Fruit fly (Drosophila melanogaster) whole organism, embryonic: ENCODE data around the gene Ice2.

ENCODE experiments used
- Abd-B ChIP-seq: fragments of 200-800 bp; sonication (Bioruptor generic); optimal IDR thresholded peaks from 2 replicates; lab custom pipeline; 2018; ENCODE audit warnings: missing biosample characterization, mild to moderate bottlenecking, missing genetic modification characterization, moderate library complexity
- Atf3 ChIP-seq: fragments of 200-800 bp; sonication (Bioruptor generic); optimal IDR thresholded peaks from 3 replicates; lab custom pipeline; 2016; ENCODE audit warnings: missing biosample characterization, missing genetic modification characterization
- Awh ChIP-seq: fragments of 200-800 bp; sonication (Bioruptor generic); IDR thresholded peaks from 2 replicates; pipeline ENCODE4, ENCODE4 v1.3.6; 2022; ENCODE audit warnings: missing biosample characterization, missing genetic modification characterization
- BEAF-32 ChIP-seq: fragments of 200-800 bp; sonication (Bioruptor generic); optimal IDR thresholded peaks from 3 replicates; lab custom pipeline; 2017; ENCODE audit warnings: missing biosample characterization, missing genetic modification characterization, mild to moderate bottlenecking, moderate library complexity, missing genetic modification reagents
- Bdp1 ChIP-seq: fragments of 200-800 bp; sonication (Bioruptor generic); optimal IDR thresholded peaks from 3 replicates; lab custom pipeline; 2016; ENCODE audit warnings: missing biosample characterization, missing genetic modification characterization
- CG10654 ChIP-seq: fragments of 200-800 bp; sonication (Bioruptor generic); optimal IDR thresholded peaks from 2 replicates; lab custom pipeline; 2016; ENCODE audit warnings: missing biosample characterization, missing genetic modification characterization
- CG12219 ChIP-seq: fragments of 200-800 bp; sonication (Bioruptor generic); optimal IDR thresholded peaks from 3 replicates; lab custom pipeline; 2018; ENCODE audit warnings: missing biosample characterization, mild to moderate bottlenecking, missing genetic modification characterization
- CG12236 ChIP-seq: fragments of 200-800 bp; sonication (Bioruptor generic); optimal IDR thresholded peaks from 2 replicates; lab custom pipeline; 2016; ENCODE audit warnings: missing biosample characterization, missing genetic modification characterization
- CG13424 ChIP-seq: fragments of 200-800 bp; sonication (Bioruptor generic); optimal IDR thresholded peaks from 2 replicates; lab custom pipeline; 2019; ENCODE audit warnings: missing biosample characterization, mild to moderate bottlenecking, missing genetic modification characterization, moderate library complexity
- CG13894 ChIP-seq: fragments of 200-800 bp; sonication (Bioruptor generic); optimal IDR thresholded peaks from 3 replicates; lab custom pipeline; 2018; ENCODE audit warnings: missing biosample characterization, mild to moderate bottlenecking, missing genetic modification characterization, moderate library complexity
- CG15601 ChIP-seq: fragments of 200-800 bp; sonication (Bioruptor generic); optimal IDR thresholded peaks from 3 replicates; lab custom pipeline; 2019; ENCODE audit warnings: missing biosample characterization, mild to moderate bottlenecking, missing genetic modification characterization, moderate library complexity
- CG16815 ChIP-seq: fragments of 200-800 bp; sonication (Bioruptor generic); optimal IDR thresholded peaks from 3 replicates; lab custom pipeline; 2017; ENCODE audit warnings: missing biosample characterization, mild to moderate bottlenecking, missing genetic modification characterization
- CG18476 ChIP-seq: fragments of 200-800 bp; sonication (Bioruptor generic); optimal IDR thresholded peaks from 2 replicates; lab custom pipeline; 2016; ENCODE audit warnings: missing biosample characterization, mild to moderate bottlenecking, missing genetic modification characterization
- CG18599 ChIP-seq: fragments of 200-800 bp; sonication (Bioruptor generic); optimal IDR thresholded peaks from 3 replicates; lab custom pipeline; 2017; ENCODE audit warnings: missing biosample characterization, missing genetic modification characterization, mild to moderate bottlenecking, moderate library complexity, missing genetic modification reagents
- CG2129 ChIP-seq: fragments of 200-800 bp; sonication (Bioruptor generic); IDR thresholded peaks from 2 replicates; pipeline ENCODE4 v1.3.6; 2022; ENCODE audit warnings: missing biosample characterization, missing genetic modification characterization; ENCODE audit not compliant: partially characterized antibody
- CG31388 ChIP-seq: fragments of 200-800 bp; sonication (Bioruptor generic); optimal IDR thresholded peaks from 2 replicates; lab custom pipeline; 2016; ENCODE audit warnings: missing biosample characterization, missing genetic modification characterization
- CG32532 ChIP-seq: fragments of 200-800 bp; sonication (Bioruptor generic); IDR thresholded peaks from 2 replicates; pipeline ENCODE4 v1.3.6; 2022; ENCODE audit warnings: missing biosample characterization, missing genetic modification characterization
- CG34224 ChIP-seq: fragments of 200-800 bp; sonication (Bioruptor generic); IDR thresholded peaks from 3 replicates; pipeline ENCODE4 v1.3.6; 2022; ENCODE audit warnings: missing biosample characterization, missing genetic modification characterization; ENCODE audit not compliant: partially characterized antibody
- CG3847 ChIP-seq: fragments of 200-800 bp; sonication (Bioruptor generic); IDR thresholded peaks from 2 replicates; pipeline ENCODE4 v1.3.6; 2022; ENCODE audit warnings: missing biosample characterization, missing genetic modification characterization
- CG7372 ChIP-seq: fragments of 200-800 bp; sonication (Bioruptor generic); IDR thresholded peaks from 2 replicates; pipeline ENCODE4 v1.3.6; 2022; ENCODE audit warnings: missing biosample characterization, missing genetic modification characterization
- CG7839 ChIP-seq: fragments of 200-800 bp; sonication (Bioruptor generic); optimal IDR thresholded peaks from 3 replicates; lab custom pipeline; 2018; ENCODE audit warnings: missing biosample characterization, mild to moderate bottlenecking, missing genetic modification characterization, moderate library complexity
- CG8765 ChIP-seq: fragments of 200-800 bp; sonication (Bioruptor generic); IDR thresholded peaks from 2 replicates; pipeline ENCODE4 v1.3.6; 2022; ENCODE audit warnings: missing biosample characterization, missing genetic modification characterization
- CG8944 ChIP-seq: fragments of 200-800 bp; sonication (Bioruptor generic); optimal IDR thresholded peaks from 3 replicates; lab custom pipeline; 2016; ENCODE audit warnings: missing biosample characterization, missing genetic modification characterization
- CG9215 ChIP-seq: fragments of 200-800 bp; sonication (Bioruptor generic); IDR thresholded peaks from 2 replicates; pipeline ENCODE4 v1.3.6; 2022; ENCODE audit warnings: missing biosample characterization, missing genetic modification characterization
- Dll ChIP-seq: fragments of 200-800 bp; sonication (Bioruptor generic); IDR thresholded peaks from 4 replicates; pipeline ENCODE4 v1.3.6; 2022; ENCODE audit warnings: missing biosample characterization, missing genetic modification characterization; ENCODE audit not compliant: partially characterized antibody
- Drgx ChIP-seq: fragments of 200-800 bp; sonication (Bioruptor generic); IDR thresholded peaks from 2 replicates; pipeline ENCODE4 v1.3.6; 2022; ENCODE audit warnings: missing biosample characterization, missing genetic modification characterization
- E2f1 ChIP-seq: fragments of 200-800 bp; sonication (Bioruptor generic); IDR thresholded peaks from 2 replicates; pipeline ENCODE4 v1.3.6; 2022; ENCODE audit warnings: missing biosample characterization, missing genetic modification characterization
- Fer1 ChIP-seq: fragments of 200-800 bp; sonication (Bioruptor generic); optimal IDR thresholded peaks from 2 replicates; lab custom pipeline; 2017; ENCODE audit warnings: missing biosample characterization, mild to moderate bottlenecking, missing genetic modification characterization
- Gsc ChIP-seq: fragments of 200-800 bp; sonication (Bioruptor generic); IDR thresholded peaks from 2 replicates; pipeline ENCODE4 v1.3.6; 2022; ENCODE audit warnings: missing biosample characterization, missing genetic modification characterization
- HLH54F ChIP-seq: fragments of 200-800 bp; sonication (Bioruptor generic); optimal IDR thresholded peaks from 3 replicates; lab custom pipeline; 2016; ENCODE audit warnings: missing biosample characterization, missing genetic modification characterization
- HmgD ChIP-seq: fragments of 200-800 bp; sonication (Bioruptor generic); optimal IDR thresholded peaks from 3 replicates; lab custom pipeline; 2016; ENCODE audit warnings: missing biosample characterization, missing genetic modification characterization
- Mes4 ChIP-seq: fragments of 200-800 bp; sonication (Bioruptor generic); optimal IDR thresholded peaks from 2 replicates; lab custom pipeline; 2016; ENCODE audit warnings: missing biosample characterization, missing genetic modification characterization
- NC2α ChIP-seq: fragments of 200-800 bp; sonication (Bioruptor generic); optimal IDR thresholded peaks from 2 replicates; lab custom pipeline; 2016; ENCODE audit warnings: missing biosample characterization, missing genetic modification characterization
- Scr ChIP-seq: fragments of 200-800 bp; sonication (Bioruptor generic); IDR thresholded peaks from 2 replicates; pipeline ENCODE4 v1.3.6; 2022; ENCODE audit warnings: missing biosample characterization, missing genetic modification characterization; ENCODE audit not compliant: partially characterized antibody
- Trl ChIP-seq, 3 experiments: fragments of >200 bp in 2 of 3; fragments of 200-800 bp in 1 of 3; sonication (Bioruptor generic) in 1 of 3; optimal IDR thresholded peaks; 2 replicates in 1 of 3; 3 replicates in 2 of 3; lab custom pipeline; 2016 to 2017; ENCODE audit warnings: missing biosample characterization in 1 of 3, missing genetic modification characterization in 1 of 3
- croc ChIP-seq: fragments of 200-800 bp; sonication (Bioruptor generic); conservative IDR thresholded peaks from 3 replicates; pipeline ENCODE4 v1.3.6; 2022; ENCODE audit warnings: missing biosample characterization, missing genetic modification characterization
- dan ChIP-seq: fragments of 200-800 bp; sonication (Bioruptor generic); IDR thresholded peaks from 2 replicates; pipeline ENCODE4 v1.3.6; 2022; ENCODE audit warnings: missing biosample characterization, missing genetic modification characterization
- gem ChIP-seq: fragments of 200-800 bp; sonication (Bioruptor generic); optimal IDR thresholded peaks from 2 replicates; lab custom pipeline; 2019; ENCODE audit warnings: missing biosample characterization, mild to moderate bottlenecking, missing genetic modification characterization, moderate library complexity
- jing ChIP-seq: fragments of 200-800 bp; sonication (Bioruptor generic); optimal IDR thresholded peaks from 2 replicates; lab custom pipeline; 2018; ENCODE audit warnings: missing biosample characterization, mild to moderate bottlenecking, missing genetic modification characterization
- nerfin-1 ChIP-seq: fragments of 200-800 bp; sonication (Bioruptor generic); optimal IDR thresholded peaks from 3 replicates; lab custom pipeline; 2019; ENCODE audit warnings: missing biosample characterization, mild to moderate bottlenecking, missing genetic modification characterization, moderate library complexity
- odd ChIP-seq: fragments of 200-800 bp; sonication (Bioruptor generic); optimal IDR thresholded peaks from 2 replicates; lab custom pipeline; 2017; ENCODE audit warnings: missing biosample characterization, mild to moderate bottlenecking, missing genetic modification characterization
- pan ChIP-seq, 4 experiments: fragments of >200 bp in 3 of 4; fragments of 200-800 bp in 1 of 4; sonication (Bioruptor generic) in 1 of 4; optimal IDR thresholded peaks in 3 of 4; IDR thresholded peaks in 1 of 4; 2 replicates each; pipeline versions ENCODE4 v1.3.6 to Lab custom; 2017 to 2022; ENCODE audit warnings: missing biosample characterization in 2 of 4, missing genetic modification characterization in 2 of 4, mixed read lengths in 1 of 4
- sqz ChIP-seq: fragments of 200-800 bp; sonication (Bioruptor generic); optimal IDR thresholded peaks from 3 replicates; lab custom pipeline; 2018; ENCODE audit warnings: missing biosample characterization, mild to moderate bottlenecking, missing genetic modification characterization
- ssp ChIP-seq: fragments of 200-800 bp; sonication (Bioruptor generic); IDR thresholded peaks from 2 replicates; pipeline ENCODE4 v1.3.6; 2022; ENCODE audit warnings: missing biosample characterization, missing genetic modification characterization
- tgo ChIP-seq: fragments of 200-800 bp; sonication (Bioruptor generic); IDR thresholded peaks from 3 replicates; pipeline ENCODE4 v1.3.6; 2022; ENCODE audit warnings: missing biosample characterization, missing genetic modification characterization
- vnd ChIP-seq: fragments of 200-800 bp; sonication (Bioruptor generic); IDR thresholded peaks from 3 replicates; pipeline ENCODE4 v1.3.6; 2022; ENCODE audit warnings: missing biosample characterization, missing genetic modification characterization; ENCODE audit not compliant: partially characterized antibody
- yki ChIP-seq: fragments of >200 bp; optimal IDR thresholded peaks from 3 replicates; lab custom pipeline; 2018
- zfh1 ChIP-seq: fragments of 200-800 bp; sonication (Bioruptor generic); IDR thresholded peaks from 3 replicates; pipeline ENCODE4 v1.3.6; 2022; ENCODE audit warnings: missing biosample characterization, missing genetic modification characterization

Gene Ice2

DNA sequence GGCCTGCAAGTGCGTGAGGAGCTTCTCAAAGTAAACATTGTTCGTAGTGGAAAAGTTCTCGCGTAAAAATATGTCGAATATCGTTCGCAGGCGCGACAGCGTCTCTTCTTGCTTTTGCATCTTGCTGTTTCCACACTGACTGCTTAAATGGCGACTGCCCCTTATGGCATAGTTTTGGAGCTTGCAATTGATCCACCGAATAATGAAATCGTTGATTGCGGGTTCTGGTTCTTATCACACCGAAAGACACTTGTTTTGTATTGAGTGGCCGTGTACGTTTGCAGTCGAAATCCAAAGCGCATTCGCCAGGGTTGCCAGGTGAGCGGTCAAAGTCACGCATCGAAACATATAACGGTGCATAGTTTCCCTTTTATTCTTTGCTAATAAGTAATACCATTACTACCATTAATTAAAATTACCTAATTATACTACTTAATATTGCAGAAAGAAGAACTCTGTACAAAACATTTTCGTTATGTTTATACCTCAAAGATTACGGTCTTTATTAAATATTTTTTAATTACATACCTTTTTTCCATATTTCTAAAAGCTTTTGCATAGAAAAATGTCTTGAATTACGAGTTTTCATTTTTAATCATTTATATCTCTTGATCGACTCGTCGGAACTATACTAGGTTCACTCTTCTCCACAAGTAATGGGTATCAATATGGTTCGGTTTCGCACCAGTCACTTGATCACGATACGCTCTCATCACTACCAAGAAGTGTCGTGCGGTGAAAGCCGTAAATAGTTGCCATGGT, 28.4 kb upstream of the Ice2 start, which contains the start of the genes CG7044 and Tbc1d22 (continued):
- TF ChIP-seq CG8765 (GFP tag; lab: Robert Waterston, UW) (no peak), croc (GFP tag; lab: Robert Waterston, UW) (no peak), Awh (GFP tag; lab: Robert Waterston, UW) (no peak), CG9215 (peak; percentile 50; the same call in 1 of the 2 replicates), dan (no peak), CG13894 (tag; lab: Kevin White, UChicago) (no peak), BEAF-32 (peak; percentile 81), jing (GFP tag; lab: Kevin White, UChicago) (no peak), CG2129 (GFP tag; lab: Robert Waterston, UW) (no peak), gem (tag; lab: Kevin White, UChicago) (peak; percentile 66), Drgx (GFP tag; lab: Robert Waterston, UW) (no peak), CG7839 (tag; lab: Kevin White, UChicago) (no peak), tgo (GFP tag; lab: Robert Waterston, UW) (peak; percentile 28; the same call in 2 of the 3 replicates), Mes4 (GFP tag; lab: Kevin White, UChicago) (no peak), Bdp1 (GFP tag; lab: Kevin White, UChicago) (no peak), Fer1 (GFP tag; lab: Kevin White, UChicago) (no peak), CG15601 (peak; percentile 25), CG16815 (GFP tag; lab: Kevin White, UChicago) (peak; percentile 70), odd (GFP tag; lab: Kevin White, UChicago) (no peak), sqz (GFP tag; lab: Kevin White, UChicago) (no peak), CG18599 (GFP tag; lab: Kevin White, UChicago) (no peak), NC2α (no peak), CG10654 (GFP tag; lab: Kevin White, UChicago) (peak; percentile 0), zfh1 (GFP tag; lab: Robert Waterston, UW) (0 out of 3 replicates have a peak, but pooled peaks have one; percentile 28), nerfin-1 (tag; lab: Kevin White, UChicago) (no peak), CG12219 (GFP tag; lab: Kevin White, UChicago) (no peak), HLH54F (GFP tag; lab: Kevin White, UChicago) (peak; percentile 64), CG18476 (peak; percentile 19), yki (lab: Kevin White, UChicago) (no peak), Scr (GFP tag; lab: Robert Waterston, UW) (peak; percentile 39), HmgD (GFP tag; lab: Kevin White, UChicago) (no peak), Trl (optimal IDR thresholded peaks at IDR 0.05; lab: Kevin White, UChicago) (no peak), Trl (GFP tag; optimal IDR thresholded peaks at IDR 0.05; lab: Kevin White, UChicago) (no peak), Dll (GFP tag; lab: Robert Waterston, UW) (peak; percentile 50; the same call in 1 of the 4 replicates), CG8944 (GFP tag; lab: Kevin White, UChicago) (peak; percentile 17), CG3847 (GFP tag; lab: Robert Waterston, UW) (peak; percentile 36; the same call in 1 of the 2 replicates), Gsc (no peak), Atf3 (GFP tag; lab: Kevin White, UChicago) (no peak), Abd-B (GFP tag; lab: Kevin White, UChicago) (peak; percentile 71), CG31388 (GFP tag; lab: Kevin White, UChicago) (no peak), CG12236 (GFP tag; lab: Kevin White, UChicago) (no peak), E2f1 (GFP tag; lab: Robert Waterston, UW) (peak; percentile 30; the same call in 1 of the 2 replicates), CG13424 (tag; lab: Kevin White, UChicago) (peak; percentile 63), pan (optimal IDR thresholded peaks at IDR 0.05; lab: Kevin White, UChicago) (peak in 1 of 2 experiments; percentile 19), pan (GFP tag; optimal IDR thresholded peaks at IDR 0.05 in 1 of 2, IDR thresholded peaks at IDR 0.05 in 1 of 2) (peak in 1 of 2 experiments; percentile 33), CG7372 (GFP tag; lab: Robert Waterston, UW) (no peak), vnd (no peak), CG34224 (GFP tag; lab: Robert Waterston, UW) (no peak), CG32532 (GFP tag; lab: Robert Waterston, UW) (peak; percentile 38), ssp (GFP tag; lab: Robert Waterston, UW) (0 out of 2 replicates have a peak, but pooled peaks have one; percentile 16)
